Worm (Caenorhabditis elegans) whole organism, mixed stage, embryonic: ENCODE measurements around the gene M01B2.10.

Experiments used
- ceh-83 ChIP-seq: fragments of 200-800 bp; sonication (Bioruptor generic); optimal IDR thresholded peaks from 2 replicates; lab custom pipeline; 2018; ENCODE audit warnings: mild to moderate bottlenecking, missing genetic modification characterization, missing compliant biosample characterization
- ces-1 ChIP-seq: fragments of 150-350 bp; optimal IDR thresholded peaks from 2 replicates; lab custom pipeline; 2014; ENCODE audit warnings: missing biosample characterization, missing genetic modification reagents, missing genetic modification characterization
- elt-1 ChIP-seq: sonication (generic microtip); optimal IDR thresholded peaks from 2 replicates; lab custom pipeline; 2017; ENCODE audit warnings: missing genetic modification characterization, mild to moderate bottlenecking, missing compliant biosample characterization, antibody characterized with exemption, moderate library complexity, borderline replicate concordance; ENCODE audit not compliant: insufficient read depth
- flh-1 ChIP-seq: fragments of 200-800 bp; sonication (Bioruptor generic); optimal IDR thresholded peaks from 2 replicates; lab custom pipeline; 2018; ENCODE audit warnings: mild to moderate bottlenecking, missing genetic modification characterization, moderate library complexity, missing compliant biosample characterization
- ham-2 ChIP-seq: fragments of 200-800 bp; sonication (Bioruptor generic); optimal IDR thresholded peaks from 2 replicates; lab custom pipeline; 2018; ENCODE audit warnings: mild to moderate bottlenecking, missing genetic modification characterization, missing compliant biosample characterization
- lin-32 ChIP-seq: fragments of 200-800 bp; sonication (Bioruptor generic); optimal IDR thresholded peaks from 2 replicates; lab custom pipeline; 2018; ENCODE audit warnings: mild to moderate bottlenecking, missing genetic modification characterization, missing compliant biosample characterization
- lsy-2 ChIP-seq: fragments of 150-350 bp; optimal IDR thresholded peaks from 2 replicates; lab custom pipeline; 2014; ENCODE audit warnings: missing biosample characterization, missing genetic modification characterization
- nhr-76 ChIP-seq: sonication (generic microtip); optimal IDR thresholded peaks from 2 replicates; lab custom pipeline; 2017; ENCODE audit warnings: missing biosample characterization, missing genetic modification characterization
- pha-4 ChIP-seq: fragments of 150-350 bp; optimal IDR thresholded peaks from 2 replicates; lab custom pipeline; 2018; ENCODE audit warnings: missing biosample characterization, missing genetic modification reagents, missing genetic modification characterization
- snpc-4 ChIP-seq: fragments of 150-350 bp; optimal IDR thresholded peaks from 2 replicates; lab custom pipeline; 2014; ENCODE audit warnings: missing biosample characterization, missing genetic modification characterization
- unc-39 ChIP-seq: fragments of 150-350 bp; optimal IDR thresholded peaks from 2 replicates; lab custom pipeline; 2014; ENCODE audit warnings: missing biosample characterization, missing genetic modification characterization
- unc-62 ChIP-seq: fragments of 150-350 bp; optimal IDR thresholded peaks from 2 replicates; lab custom pipeline; 2014; ENCODE audit warnings: missing biosample characterization, missing genetic modification reagents, missing genetic modification characterization
- ztf-11 ChIP-seq: fragments of 150-350 bp; optimal IDR thresholded peaks from 2 replicates; lab custom pipeline; 2014; ENCODE audit warnings: missing biosample characterization, missing genetic modification characterization

ce11 chrV:15230243-15230642, 32.0 kb downstream of the M01B2.10 start, which contains the start of gene srw-15:
- TF ChIP-seq nhr-76, result no peak
- TF ChIP-seq ces-1, result no peak
- no peak for TF ChIP-seq unc-62 (GFP tag; lab: Kevin White, UChicago)
- no peak for TF ChIP-seq pha-4 (tag; lab: Kevin White, UChicago)
- TF ChIP-seq unc-39 (tag; lab: Kevin White, UChicago), result no peak
- no peak for TF ChIP-seq ham-2
- no peak for TF ChIP-seq lsy-2
- TF ChIP-seq lin-32 (GFP tag; lab: Kevin White, UChicago), result no peak
- no peak for TF ChIP-seq flh-1 (GFP tag; lab: Kevin White, UChicago)
- TF ChIP-seq snpc-4 (tag; lab: Kevin White, UChicago), result no peak
- TF ChIP-seq elt-1 (tag; lab: Kevin White, UChicago), result no peak
- TF ChIP-seq ceh-83 (GFP tag; lab: Kevin White, UChicago), result no peak
- TF ChIP-seq ztf-11 (tag; lab: Kevin White, UChicago), result no peak
